Fruit fly (Drosophila melanogaster) whole organism, embryonic: Measurements from ENCODE around the gene Exn.

Experiments
- Abd-B ChIP-seq: fragments of 200-800 bp; sonication (Bioruptor generic); optimal IDR thresholded peaks from 2 replicates; lab custom pipeline; 2018; ENCODE audit warnings: missing biosample characterization, mild to moderate bottlenecking, missing genetic modification characterization, moderate library complexity
- Adf1 ChIP-seq: fragments of 200-800 bp; sonication (Bioruptor generic); IDR thresholded peaks from 2 replicates; pipeline ENCODE4 v1.3.6; 2022; ENCODE audit warnings: missing biosample characterization, missing genetic modification characterization
- B-H2 ChIP-seq: fragments of 200-800 bp; sonication (Bioruptor generic); optimal IDR thresholded peaks from 2 replicates; lab custom pipeline; 2018; ENCODE audit warnings: missing biosample characterization, mild to moderate bottlenecking, missing genetic modification characterization
- CG10543 ChIP-seq: fragments of 200-800 bp; sonication (Bioruptor generic); optimal IDR thresholded peaks from 3 replicates; lab custom pipeline; 2017; ENCODE audit warnings: missing biosample characterization, mild to moderate bottlenecking, missing genetic modification characterization, moderate library complexity
- CG12071 ChIP-seq: fragments of 200-800 bp; sonication (Bioruptor generic); optimal IDR thresholded peaks from 3 replicates; lab custom pipeline; 2018; ENCODE audit warnings: missing biosample characterization, mild to moderate bottlenecking, missing genetic modification characterization
- CG12104 ChIP-seq: fragments of 200-800 bp; sonication (Bioruptor generic); optimal IDR thresholded peaks from 3 replicates; lab custom pipeline; 2016; ENCODE audit warnings: missing biosample characterization, missing genetic modification characterization
- CG12155 ChIP-seq: fragments of 200-800 bp; sonication (Bioruptor generic); optimal IDR thresholded peaks from 3 replicates; lab custom pipeline; 2016; ENCODE audit warnings: missing biosample characterization, missing genetic modification characterization
- CG12219 ChIP-seq: fragments of 200-800 bp; sonication (Bioruptor generic); optimal IDR thresholded peaks from 3 replicates; lab custom pipeline; 2018; ENCODE audit warnings: missing biosample characterization, mild to moderate bottlenecking, missing genetic modification characterization
- CG15269 ChIP-seq: fragments of 200-800 bp; sonication (Bioruptor generic); optimal IDR thresholded peaks from 2 replicates; lab custom pipeline; 2018; ENCODE audit warnings: missing biosample characterization, mild to moderate bottlenecking, missing genetic modification characterization, moderate library complexity
- CG15514 ChIP-seq: fragments of 200-800 bp; sonication (Bioruptor generic); optimal IDR thresholded peaks from 3 replicates; lab custom pipeline; 2017; ENCODE audit warnings: missing biosample characterization, missing genetic modification characterization, mild to moderate bottlenecking, moderate library complexity, missing genetic modification reagents
- CG16779 ChIP-seq: fragments of 200-800 bp; sonication (Bioruptor generic); IDR thresholded peaks from 2 replicates; pipeline ENCODE4 v1.3.6; 2022; ENCODE audit warnings: missing biosample characterization, missing genetic modification characterization
- CG3995 ChIP-seq: fragments of 200-800 bp; sonication (Bioruptor generic); optimal IDR thresholded peaks from 3 replicates; lab custom pipeline; 2016; ENCODE audit warnings: missing biosample characterization, missing genetic modification characterization
- CG6654 ChIP-seq: fragments of 200-800 bp; sonication (Bioruptor generic); optimal IDR thresholded peaks from 2 replicates; lab custom pipeline; 2017; ENCODE audit warnings: missing biosample characterization, mild to moderate bottlenecking, missing genetic modification characterization
- CG6813 ChIP-seq: fragments of 200-800 bp; sonication (Bioruptor generic); optimal IDR thresholded peaks from 2 replicates; lab custom pipeline; 2017; ENCODE audit warnings: missing biosample characterization, missing genetic modification characterization, mild to moderate bottlenecking, moderate library complexity, missing genetic modification reagents
- CG6854 ChIP-seq: fragments of 200-800 bp; sonication (Bioruptor generic); optimal IDR thresholded peaks from 3 replicates; lab custom pipeline; 2017; ENCODE audit warnings: missing biosample characterization, mild to moderate bottlenecking, missing genetic modification characterization
- CG7786 ChIP-seq: fragments of 200-800 bp; sonication (Bioruptor generic); optimal IDR thresholded peaks from 2 replicates; lab custom pipeline; 2016; ENCODE audit warnings: missing biosample characterization, missing genetic modification characterization
- CG8359 ChIP-seq: fragments of 200-800 bp; sonication (Bioruptor generic); optimal IDR thresholded peaks from 2 replicates; lab custom pipeline; 2017; ENCODE audit warnings: missing biosample characterization, mild to moderate bottlenecking, missing genetic modification characterization, borderline replicate concordance
- CG8765 ChIP-seq: fragments of 200-800 bp; sonication (Bioruptor generic); IDR thresholded peaks from 2 replicates; pipeline ENCODE4 v1.3.6; 2022; ENCODE audit warnings: missing biosample characterization, missing genetic modification characterization
- CoRest ChIP-seq: fragments of 200-800 bp; sonication (Bioruptor generic); optimal IDR thresholded peaks from 3 replicates; lab custom pipeline; 2018; ENCODE audit warnings: missing biosample characterization, mild to moderate bottlenecking, missing genetic modification characterization, moderate library complexity
- D ChIP-seq, 2 experiments: fragments of 200-800 bp in 1 of 2; fragments of >200 bp in 1 of 2; sonication (Bioruptor generic) in 1 of 2; optimal IDR thresholded peaks; 2 replicates in 1 of 2; 3 replicates in 1 of 2; lab custom pipeline; 2017; ENCODE audit warnings: mild to moderate bottlenecking in 1 of 2, missing biosample characterization in 1 of 2, missing genetic modification characterization in 1 of 2, missing genetic modification reagents in 1 of 2
- Fer2 ChIP-seq: fragments of 200-800 bp; sonication (Bioruptor generic); optimal IDR thresholded peaks from 2 replicates; lab custom pipeline; 2018; ENCODE audit warnings: missing biosample characterization, mild to moderate bottlenecking, missing genetic modification characterization, moderate library complexity
- HLH3B ChIP-seq: fragments of 200-800 bp; sonication (Bioruptor generic); IDR thresholded peaks from 2 replicates; pipeline ENCODE4 v1.3.6; 2022; ENCODE audit warnings: missing biosample characterization, missing genetic modification characterization
- Hmx ChIP-seq: fragments of 200-800 bp; sonication (Bioruptor generic); optimal IDR thresholded peaks from 2 replicates; lab custom pipeline; 2016; ENCODE audit warnings: missing biosample characterization, missing genetic modification characterization
- Hr39 ChIP-seq: fragments of >200 bp; optimal IDR thresholded peaks from 2 replicates; lab custom pipeline; 2017
- Kr ChIP-seq: fragments of 200-800 bp; sonication (Bioruptor generic); optimal IDR thresholded peaks from 2 replicates; lab custom pipeline; 2017; ENCODE audit warnings: missing biosample characterization, mild to moderate bottlenecking, missing genetic modification characterization
- MTF-1 ChIP-seq: fragments of 200-800 bp; sonication (Bioruptor generic); optimal IDR thresholded peaks from 2 replicates; lab custom pipeline; 2018; ENCODE audit warnings: missing biosample characterization, mild to moderate bottlenecking, missing genetic modification characterization, borderline replicate concordance
- Six4 ChIP-seq: fragments of 200-800 bp; sonication (Bioruptor generic); optimal IDR thresholded peaks from 2 replicates; lab custom pipeline; 2016; ENCODE audit warnings: missing biosample characterization, missing genetic modification characterization
- Sry-δ ChIP-seq: fragments of 200-800 bp; sonication (Bioruptor generic); optimal IDR thresholded peaks from 2 replicates; lab custom pipeline; 2016; ENCODE audit warnings: missing biosample characterization, missing genetic modification characterization
- Usf ChIP-seq: fragments of 200-800 bp; sonication (Bioruptor generic); optimal IDR thresholded peaks from 2 replicates; lab custom pipeline; 2017; ENCODE audit warnings: missing genotype, missing biosample characterization, missing genetic modification characterization
- YL-1 ChIP-seq: fragments of 200-800 bp; sonication (Bioruptor generic); optimal IDR thresholded peaks from 3 replicates; lab custom pipeline; 2017; ENCODE audit warnings: missing biosample characterization, mild to moderate bottlenecking, missing genetic modification characterization
- croc ChIP-seq: fragments of 200-800 bp; sonication (Bioruptor generic); conservative IDR thresholded peaks from 3 replicates; pipeline ENCODE4 v1.3.6; 2022; ENCODE audit warnings: missing biosample characterization, missing genetic modification characterization
- fu2 ChIP-seq: fragments of 200-800 bp; sonication (Bioruptor generic); optimal IDR thresholded peaks from 2 replicates; lab custom pipeline; 2016; ENCODE audit warnings: missing biosample characterization, missing genetic modification characterization
- gem ChIP-seq: fragments of 200-800 bp; sonication (Bioruptor generic); optimal IDR thresholded peaks from 2 replicates; lab custom pipeline; 2019; ENCODE audit warnings: missing biosample characterization, mild to moderate bottlenecking, missing genetic modification characterization, moderate library complexity
- lola ChIP-seq, 3 experiments: fragments of >200 bp in 2 of 3; fragments of 200-800 bp in 1 of 3; sonication (Bioruptor generic) in 1 of 3; optimal IDR thresholded peaks; 2 replicates each; lab custom pipeline; 2017 to 2019; ENCODE audit warnings: missing biosample characterization in 3 of 3, missing genetic modification characterization in 3 of 3, mild to moderate bottlenecking in 1 of 3, moderate library complexity in 1 of 3
- mld ChIP-seq: fragments of 200-800 bp; sonication (Bioruptor generic); IDR thresholded peaks from 3 replicates; pipeline ENCODE4 v1.3.6; 2022; ENCODE audit warnings: missing biosample characterization, missing genetic modification characterization; ENCODE audit not compliant: partially characterized antibody
- org-1 ChIP-seq: fragments of 200-800 bp; sonication (Bioruptor generic); optimal IDR thresholded peaks from 2 replicates; lab custom pipeline; 2017; ENCODE audit warnings: missing biosample characterization, missing genetic modification characterization
- pita ChIP-seq: fragments of 200-800 bp; sonication (Bioruptor generic); optimal IDR thresholded peaks from 2 replicates; lab custom pipeline; 2017; ENCODE audit warnings: missing biosample characterization, mild to moderate bottlenecking, missing genetic modification characterization
- pnt ChIP-seq: fragments of 200-800 bp; sonication (Bioruptor generic); optimal IDR thresholded peaks from 3 replicates; lab custom pipeline; 2016; ENCODE audit warnings: missing biosample characterization, missing genetic modification characterization
- pzg ChIP-seq: fragments of 200-800 bp; sonication (Bioruptor generic); optimal IDR thresholded peaks from 3 replicates; lab custom pipeline; 2018; ENCODE audit warnings: missing biosample characterization, mild to moderate bottlenecking, missing genetic modification characterization, moderate library complexity
- ranshi ChIP-seq: fragments of 200-800 bp; sonication (Bioruptor generic); IDR thresholded peaks from 2 replicates; pipeline ENCODE4 v1.3.6; 2022; ENCODE audit warnings: missing biosample characterization, missing genetic modification characterization
- sens ChIP-seq: fragments of 200-800 bp; sonication (Bioruptor generic); peaks from one replicate; lab custom pipeline; 2016; ENCODE audit warnings: missing biosample characterization, missing genetic modification characterization
- seq ChIP-seq: fragments of 200-800 bp; sonication (Bioruptor generic); IDR thresholded peaks from 2 replicates; pipeline ENCODE4 v1.3.6; 2022; ENCODE audit warnings: missing biosample characterization, missing genetic modification characterization
- slp2 ChIP-seq: fragments of 200-800 bp; sonication (Bioruptor generic); optimal IDR thresholded peaks from 2 replicates; lab custom pipeline; 2016; ENCODE audit warnings: missing biosample characterization, missing genetic modification characterization
- sug ChIP-seq: fragments of 200-800 bp; optimal IDR thresholded peaks from 2 replicates; lab custom pipeline; 2019; ENCODE audit warnings: missing biosample characterization, mild to moderate bottlenecking, missing genetic modification characterization, moderate library complexity
- tgo ChIP-seq: fragments of 200-800 bp; sonication (Bioruptor generic); IDR thresholded peaks from 3 replicates; pipeline ENCODE4 v1.3.6; 2022; ENCODE audit warnings: missing biosample characterization, missing genetic modification characterization
- tin ChIP-seq: fragments of 200-800 bp; sonication (Bioruptor generic); optimal IDR thresholded peaks from 3 replicates; lab custom pipeline; 2016; ENCODE audit warnings: missing biosample characterization, missing genetic modification characterization
- tx ChIP-seq: fragments of 200-800 bp; sonication (Bioruptor generic); optimal IDR thresholded peaks from 2 replicates; lab custom pipeline; 2016; ENCODE audit warnings: missing biosample characterization, missing genetic modification characterization
- vvl ChIP-seq: fragments of 200-800 bp; sonication (Bioruptor generic); IDR thresholded peaks from 2 replicates; pipeline ENCODE4 v1.3.6; 2022; ENCODE audit warnings: missing biosample characterization, missing genetic modification characterization
- yki ChIP-seq: fragments of >200 bp; optimal IDR thresholded peaks from 3 replicates; lab custom pipeline; 2018

The Exn gene

dm6 chr3L:16956768-16957533 is 12.9 kb upstream of the Exn start (continued):
- TF ChIP-seq Hr39 (lab: Kevin White, UChicago) (no peak), tgo (GFP tag; lab: Robert Waterston, UW) (peak; percentile 77), CG16779 (no peak), sug (tag; lab: Kevin White, UChicago) (peak; percentile 59), Fer2 (tag; lab: Kevin White, UChicago) (peak; percentile 31), slp2 (peak; percentile 73), Kr (GFP tag; lab: Kevin White, UChicago) (no peak), B-H2 (GFP tag; lab: Kevin White, UChicago) (peak; percentile 21), CG12104 (GFP tag; lab: Kevin White, UChicago) (peak; percentile 25), CG10543 (GFP tag; lab: Kevin White, UChicago) (peak; percentile 61), sens (peak; percentile 95), pita (GFP tag; lab: Kevin White, UChicago) (no peak), CG6654 (peak; percentile 6), CG6813 (GFP tag; lab: Kevin White, UChicago) (peak; percentile 17), fu2 (GFP tag; lab: Kevin White, UChicago) (peak; percentile 40), yki (lab: Kevin White, UChicago) (no peak), lola (GFP tag; optimal IDR thresholded peaks at IDR 0.05; lab: Kevin White, UChicago) (peak in 1 of 3 experiments; percentile 45), Hmx (GFP tag; lab: Kevin White, UChicago) (no peak), croc (GFP tag; lab: Robert Waterston, UW) (peak; percentile 28; the same call in 1 of the 3 replicates), CG8765 (GFP tag; lab: Robert Waterston, UW) (no peak), CG8359 (GFP tag; lab: Kevin White, UChicago) (no peak), CoRest (tag; lab: Kevin White, UChicago) (peak; percentile 81), CG6854 (GFP tag; lab: Kevin White, UChicago) (no peak), tx (GFP tag; lab: Kevin White, UChicago) (peak; percentile 28), pnt (peak; percentile 3), MTF-1 (peak; percentile 51), vvl (peak; percentile 83), CG15269 (tag; lab: Kevin White, UChicago) (peak; percentile 86), tin (GFP tag; lab: Kevin White, UChicago) (peak; percentile 1), YL-1 (GFP tag; lab: Kevin White, UChicago) (no peak), Six4 (peak; percentile 45), HLH3B (GFP tag; lab: Robert Waterston, UW) (peak; percentile 78), Adf1 (GFP tag; lab: Robert Waterston, UW) (peak; percentile 32), gem (peak; percentile 80), CG15514 (GFP tag; lab: Kevin White, UChicago) (peak; percentile 57), ranshi (GFP tag; lab: Robert Waterston, UW) (peak; percentile 72), D (optimal IDR thresholded peaks at IDR 0.05; lab: Kevin White, UChicago) (no peak), D (GFP tag; optimal IDR thresholded peaks at IDR 0.05; lab: Kevin White, UChicago) (peak; percentile 57), CG7786 (peak; percentile 22), CG12071 (GFP tag; lab: Kevin White, UChicago) (peak; percentile 44), pzg (no peak), CG12219 (GFP tag; lab: Kevin White, UChicago) (peak; percentile 53), CG3995 (GFP tag; lab: Kevin White, UChicago) (no peak), Sry-δ (GFP tag; lab: Kevin White, UChicago) (peak; percentile 5), org-1 (GFP tag; lab: Kevin White, UChicago) (peak; percentile 49), CG12155 (GFP tag; lab: Kevin White, UChicago) (peak; percentile 52), mld (GFP tag; lab: Robert Waterston, UW) (no peak), Abd-B (GFP tag; lab: Kevin White, UChicago) (peak; percentile 72), seq (GFP tag; lab: Robert Waterston, UW) (peak; percentile 67), Usf (GFP tag; lab: Kevin White, UChicago) (no peak)
